Worm (Caenorhabditis elegans) whole organism, L1 larva: Measurements from ENCODE around the gene H38K22.9.

Experiments
- ceh-82 ChIP-seq, 3 experiments: fragments of 150-350 bp in 1 of 3; sonication (generic microtip) in 2 of 3; optimal IDR thresholded peaks; 2 replicates each; lab custom pipeline; 2014 to 2017; ENCODE audit warnings: missing biosample characterization in 3 of 3, missing genetic modification characterization in 3 of 3
- ces-1 ChIP-seq: fragments of 150-350 bp; optimal IDR thresholded peaks from 2 replicates; lab custom pipeline; 2014; ENCODE audit warnings: missing biosample characterization, missing genetic modification reagents, missing genetic modification characterization
- dpl-1 ChIP-seq, 3 experiments: fragments of 150-350 bp in 2 of 3; sonication (generic microtip) in 1 of 3; optimal IDR thresholded peaks; 2 replicates each; lab custom pipeline; 2014 to 2017; ENCODE audit warnings: missing biosample characterization in 3 of 3, missing genetic modification characterization in 3 of 3, missing genetic modification reagents in 3 of 3
- lin-39 ChIP-seq: fragments of 150-350 bp; optimal IDR thresholded peaks from 2 replicates; lab custom pipeline; 2014; ENCODE audit warnings: missing biosample characterization, missing genetic modification reagents, missing genetic modification characterization
- mab-9 ChIP-seq: fragments of 200-800 bp; sonication (Bioruptor generic); IDR thresholded peaks from 2 replicates; pipeline ENCODE4 v1.3.6; 2022; ENCODE audit warnings: missing genetic modification reagents, missing genetic modification characterization, missing compliant biosample characterization
- mdl-1 ChIP-seq, 2 experiments: fragments of 150-350 bp; optimal IDR thresholded peaks; 2 replicates each; lab custom pipeline; 2014 to 2017; ENCODE audit warnings: missing biosample characterization in 2 of 2, missing genetic modification characterization in 2 of 2, inconsistent platforms in 1 of 2
- nhr-11 ChIP-seq: fragments of 150-350 bp; optimal IDR thresholded peaks from 2 replicates; lab custom pipeline; 2014; ENCODE audit warnings: missing biosample characterization, missing genetic modification characterization
- nhr-77 ChIP-seq: fragments of 150-350 bp; optimal IDR thresholded peaks from 2 replicates; lab custom pipeline; 2014; ENCODE audit warnings: missing biosample characterization, missing genetic modification characterization
- tbx-2 ChIP-seq: sonication (generic microtip); optimal IDR thresholded peaks from 2 replicates; lab custom pipeline; 2016; ENCODE audit warnings: missing genetic modification characterization, missing compliant biosample characterization
- tlp-1 ChIP-seq: fragments of 150-350 bp; optimal IDR thresholded peaks from 2 replicates; lab custom pipeline; 2014; ENCODE audit warnings: missing biosample characterization, missing genetic modification characterization
- ztf-11 ChIP-seq, 2 experiments: sonication (generic microtip); optimal IDR thresholded peaks; 2 replicates each; lab custom pipeline; 2016 to 2017; ENCODE audit warnings: missing genetic modification characterization in 2 of 2, missing biosample characterization in 1 of 2, missing compliant biosample characterization in 1 of 2

DNA sequence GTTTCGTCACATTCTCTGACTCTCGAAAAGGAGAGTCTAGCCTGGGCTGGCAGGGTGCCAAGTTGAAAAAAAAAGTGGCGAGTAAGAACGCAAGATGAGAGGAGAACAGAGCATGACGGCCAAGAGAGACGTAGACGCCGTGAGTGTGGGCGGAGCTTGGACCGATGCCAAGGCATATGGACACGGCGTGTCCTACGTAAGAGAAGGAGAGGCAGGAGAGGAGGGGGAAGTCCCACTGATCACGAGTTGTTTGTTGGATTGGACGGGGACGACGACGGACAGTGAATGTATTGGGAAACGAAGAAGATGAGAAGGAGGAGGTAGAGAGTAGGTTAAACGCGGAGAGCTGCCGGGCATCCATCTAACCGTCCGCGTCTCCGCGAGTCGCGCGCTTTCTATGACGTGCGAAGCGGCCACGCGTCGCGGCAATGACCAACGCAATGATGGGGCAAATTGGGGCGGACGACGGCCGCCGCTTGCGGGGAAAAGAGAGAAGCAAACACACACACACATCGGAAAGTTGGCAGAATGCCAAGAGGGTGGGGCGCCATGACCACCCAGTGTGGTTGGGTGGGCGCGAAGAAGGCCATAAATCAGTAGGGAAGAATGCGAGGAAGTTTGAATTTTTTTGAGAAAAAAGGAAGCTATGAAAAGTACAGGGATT, 41.9 kb upstream of the H38K22.9 start:
- TF ChIP-seq ztf-11 (tag; optimal IDR thresholded peaks at IDR 0.05; lab: Kevin White, UChicago) (peak in 1 of 2 experiments; percentile 97), tbx-2 (tag; lab: Kevin White, UChicago) (peak; percentile 100), lin-39 (tag; lab: Kevin White, UChicago) (peak; percentile 84), nhr-11 (tag; lab: Kevin White, UChicago) (peak; percentile 97), mab-9 (peak; percentile 92), nhr-77 (peak; percentile 94), ces-1 (GFP tag; lab: Kevin White, UChicago) (peak; percentile 29), mdl-1 (tag; optimal IDR thresholded peaks at IDR 0.05; lab: Kevin White, UChicago) (peak; percentile 65 to 95), ceh-82 (tag; optimal IDR thresholded peaks at IDR 0.05; lab: Kevin White, UChicago) (peak; percentile 69 to 84 (median 73)), dpl-1 (GFP tag; optimal IDR thresholded peaks at IDR 0.05; lab: Kevin White, UChicago) (peak; percentile 59 to 68 (median 68)), tlp-1 (tag; lab: Kevin White, UChicago) (no peak)
